Fruit fly (Drosophila melanogaster) ovary, adult (tissue): Measurements from ENCODE around the gene CG3402.
A peak's percentile ranks its signal among the peaks of the same experiment; 100 is the strongest.

Experiments used
- CG17801 ChIP-seq: fragments of 200-800 bp; optimal IDR thresholded peaks from 2 replicates; lab custom pipeline; 2019; ENCODE audit warnings: missing biosample characterization, mild to moderate bottlenecking, missing genetic modification characterization, moderate library complexity; ENCODE audit not compliant: partially characterized antibody

CG3402 gene

DNA sequence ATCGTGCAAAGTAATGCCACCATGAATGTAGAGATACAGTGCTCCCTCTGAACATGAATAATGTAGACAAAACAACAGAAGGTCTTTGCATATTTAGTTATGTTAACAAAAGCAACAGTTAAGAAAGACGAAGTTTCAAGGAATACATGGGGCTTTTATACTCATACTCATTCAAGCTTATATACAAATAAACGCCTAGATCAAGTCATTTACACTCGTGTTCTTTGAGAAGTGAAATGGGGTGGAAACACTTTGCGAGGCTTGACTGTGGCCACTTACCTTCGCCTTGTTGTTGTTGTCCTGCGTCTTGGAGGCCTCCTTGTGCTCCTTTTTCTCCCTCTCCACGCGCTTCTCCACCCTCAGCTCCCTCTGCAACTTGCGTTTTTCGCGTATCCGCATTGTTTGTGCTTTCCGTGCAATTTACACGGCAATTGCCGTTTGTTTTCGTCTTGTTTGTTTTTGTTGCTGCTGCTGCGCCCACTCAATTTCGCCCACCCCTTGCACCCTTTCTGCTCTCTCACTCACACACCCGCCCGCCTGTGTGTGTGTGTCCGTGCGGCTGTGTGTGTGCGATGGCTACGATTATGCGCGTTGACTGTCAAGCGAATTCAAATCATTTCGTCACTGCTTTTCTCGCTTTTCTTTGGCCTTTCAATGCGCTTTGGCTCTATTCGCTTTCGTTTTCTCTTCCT is 32.2 kb upstream of the CG3402 start:
- TF ChIP-seq CG17801 (GFP tag; lab: Kevin White, UChicago): no peak

DNA sequence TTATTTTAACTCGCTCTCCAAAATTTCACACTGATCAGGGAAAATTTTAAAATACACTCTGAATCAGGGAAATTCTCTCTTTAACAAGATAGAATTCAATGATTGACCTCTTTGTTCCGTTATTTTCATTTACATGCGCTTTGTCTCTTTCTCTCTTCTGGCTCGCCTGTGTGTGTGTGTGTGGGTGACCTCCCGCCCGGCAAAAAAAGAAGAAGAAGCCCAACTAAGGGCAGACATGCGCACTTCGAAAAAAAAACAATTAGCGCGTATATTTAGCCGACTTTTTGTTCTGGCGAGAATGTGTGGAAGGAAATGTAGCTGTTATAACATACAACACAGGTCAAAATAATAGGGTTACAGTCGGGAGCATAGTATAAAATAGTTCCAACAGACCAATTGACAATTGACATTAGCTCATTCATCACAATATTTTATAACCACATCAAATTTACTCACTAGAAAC is 29.8 kb upstream of the CG3402 start, which contains the start of gene CG3386:
Gene CG3386 (minus strand): TSS at position 51 of the 463 bp plus-strand sequence.
- no peak for TF ChIP-seq CG17801 (GFP tag; lab: Kevin White, UChicago)

DNA sequence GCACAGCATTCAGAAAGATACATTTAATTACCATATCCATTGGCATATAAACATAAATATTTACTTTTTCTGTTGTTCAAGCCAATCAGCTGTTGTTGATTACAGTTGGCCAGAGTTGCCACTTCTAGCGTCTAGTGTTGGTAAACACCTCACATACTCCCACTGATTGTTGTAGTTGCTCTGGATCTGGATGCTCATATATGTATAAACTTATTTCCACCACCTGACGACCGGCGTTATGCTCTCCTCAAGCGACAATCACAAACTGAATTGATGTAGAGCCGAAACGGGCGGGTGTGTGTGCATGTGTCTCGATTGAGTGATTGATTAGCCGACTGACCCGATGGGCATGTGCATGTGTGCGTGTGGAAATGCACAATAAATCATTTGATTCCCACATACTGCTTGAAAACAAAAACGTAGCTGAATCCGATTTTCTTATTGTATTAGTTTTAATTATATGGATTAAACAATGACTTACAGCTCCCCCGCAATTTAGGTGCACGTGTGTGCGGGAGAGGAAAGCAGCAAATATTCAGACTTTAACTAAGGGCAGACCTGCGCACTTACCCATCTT is 29.2 kb upstream of the CG3402 start:
- TF ChIP-seq CG17801 (GFP tag; lab: Kevin White, UChicago): peak; percentile 49

DNA sequence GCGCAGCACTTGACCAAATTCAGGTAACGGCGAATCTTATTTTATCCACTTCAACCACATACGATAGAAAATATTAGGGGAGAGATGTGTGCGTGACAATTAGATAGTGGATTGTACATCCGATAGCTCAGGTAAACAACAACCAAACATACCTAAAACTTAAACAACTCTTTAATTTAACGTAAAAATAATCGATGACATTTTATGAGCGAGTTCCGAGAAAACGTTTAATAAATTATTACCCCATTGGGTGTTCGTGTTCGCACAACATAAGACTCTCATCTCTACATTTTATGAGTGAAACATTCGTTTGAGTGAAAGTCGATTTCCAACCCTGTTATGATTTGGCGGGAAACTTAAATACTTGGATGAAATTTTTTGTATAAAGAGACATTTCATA is 27.6 kb upstream of the CG3402 start, which contains the start of gene CG17129:
Gene CG17129 (minus strand): TSS at position 69 of the 400 bp plus-strand sequence.
- TF ChIP-seq CG17801 (GFP tag; lab: Kevin White, UChicago): peak; percentile 70

DNA sequence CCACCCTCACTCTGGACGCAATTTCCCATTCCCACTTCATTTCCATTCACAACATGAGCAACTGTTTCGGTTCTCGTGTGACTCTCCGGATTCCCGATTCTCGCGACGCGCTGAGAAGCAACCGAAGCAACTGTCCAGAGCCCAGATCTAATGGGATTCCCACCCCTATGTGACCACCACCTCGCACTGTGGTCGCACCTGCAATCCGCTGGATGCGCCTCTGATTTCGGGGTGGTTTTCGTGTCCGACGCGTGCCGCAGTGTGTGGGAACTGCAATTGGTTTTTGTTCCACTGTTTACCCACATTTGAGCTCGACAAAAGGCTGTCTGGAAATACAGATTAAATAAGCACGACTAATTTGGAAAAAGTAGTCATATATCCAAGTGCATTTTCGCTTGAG is 23.2 kb upstream of the CG3402 start:
- TF ChIP-seq CG17801 (GFP tag; lab: Kevin White, UChicago): no peak

DNA sequence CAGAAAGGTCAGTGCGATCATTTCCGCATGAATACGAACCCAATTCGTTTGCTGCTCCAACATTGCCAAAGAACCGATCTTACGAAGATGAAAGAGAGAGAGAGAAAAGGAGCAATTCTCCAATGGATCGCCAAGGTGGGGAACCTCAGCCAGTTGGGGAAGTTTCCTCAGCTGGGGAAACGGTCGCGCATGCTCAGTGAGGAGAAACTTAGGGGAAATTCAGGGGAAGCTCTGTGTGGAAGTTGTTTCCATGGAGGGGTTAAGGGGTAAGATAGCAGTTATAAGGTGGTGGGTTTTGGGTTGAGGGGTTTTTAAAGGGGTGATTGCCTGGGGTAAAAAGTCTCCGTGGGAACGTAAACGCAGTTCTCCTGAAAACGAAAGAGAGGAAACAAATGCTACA is 20.6 kb upstream of the CG3402 start:
- TF ChIP-seq CG17801 (GFP tag; lab: Kevin White, UChicago): no peak

DNA sequence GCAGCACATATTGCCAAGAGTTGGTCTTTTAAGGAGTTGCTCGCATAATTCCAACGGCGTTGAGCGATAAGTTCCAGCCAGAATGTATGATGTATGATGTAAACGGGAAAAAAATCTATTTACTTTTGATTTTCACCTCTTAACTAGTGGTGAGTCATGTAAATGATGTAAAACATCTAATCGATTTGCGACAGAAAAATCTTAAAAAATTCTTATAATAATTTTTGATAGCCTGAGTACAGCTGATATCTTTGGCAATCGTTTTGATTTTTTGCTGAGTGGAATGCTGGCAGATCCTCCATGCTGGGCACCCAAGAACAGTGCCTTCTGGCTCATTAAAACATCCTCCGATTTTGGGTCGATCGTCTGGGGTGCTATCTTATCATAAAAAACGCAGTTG is 13.9 kb upstream of the CG3402 start:
- no peak for TF ChIP-seq CG17801 (GFP tag; lab: Kevin White, UChicago)

DNA sequence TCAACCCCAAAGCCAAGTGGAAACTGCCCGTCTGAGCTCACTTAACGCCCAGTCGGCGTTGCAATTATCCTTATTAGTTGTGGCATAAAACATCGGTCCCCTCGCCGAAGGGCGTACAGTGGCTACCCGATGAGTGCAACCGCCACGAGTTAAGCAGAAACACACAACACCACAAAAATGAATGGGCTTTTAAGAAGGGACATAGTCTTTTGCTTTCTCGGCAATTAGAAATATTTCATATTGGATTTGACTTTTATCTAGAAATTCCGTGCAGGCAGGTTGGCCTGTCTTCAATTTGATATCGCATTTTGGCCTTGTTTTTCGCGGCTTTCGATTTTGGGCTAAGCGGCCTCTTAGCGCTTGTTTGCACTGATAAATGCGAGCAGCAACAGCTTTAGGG is 11.2 kb upstream of the CG3402 start:
- TF ChIP-seq CG17801 (GFP tag; lab: Kevin White, UChicago): no peak

DNA sequence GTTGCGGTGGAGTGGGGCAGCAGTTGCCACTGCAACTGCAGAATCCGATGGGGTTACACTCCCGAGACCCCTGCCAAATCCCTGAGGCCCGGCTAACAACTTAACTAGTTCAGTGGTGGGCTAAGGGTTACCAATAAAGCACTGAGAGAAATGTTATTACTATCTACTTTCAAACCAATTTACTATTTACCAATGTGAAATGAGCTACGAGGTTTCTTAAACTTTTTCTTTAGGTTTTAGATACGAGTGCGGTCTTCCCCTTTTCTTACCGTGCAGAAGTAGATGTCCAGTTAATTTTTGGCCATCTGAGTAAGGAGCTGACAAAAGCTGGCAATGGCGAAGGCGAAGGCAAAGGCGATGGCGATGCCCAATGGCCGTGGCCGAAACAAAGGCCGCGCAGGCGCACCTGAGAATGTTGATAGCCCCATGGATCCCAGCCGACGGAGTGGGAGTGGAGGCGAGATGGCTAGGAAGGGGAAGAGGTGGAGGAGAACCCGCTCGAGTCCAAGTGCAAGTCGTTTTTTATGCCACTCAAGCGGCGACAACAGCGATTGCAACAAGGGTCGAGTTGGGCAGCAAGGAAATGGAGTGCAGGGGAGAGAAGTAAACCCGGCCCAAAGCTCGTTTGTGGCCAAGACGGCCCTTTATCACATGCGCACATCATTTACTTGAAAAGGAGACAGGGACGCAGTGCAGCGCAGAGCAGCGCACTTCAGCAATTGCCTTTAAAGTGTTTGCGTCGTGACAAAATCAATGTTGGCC is 7.8 kb upstream of the CG3402 start:
- TF ChIP-seq CG17801 (GFP tag; lab: Kevin White, UChicago): no peak

DNA sequence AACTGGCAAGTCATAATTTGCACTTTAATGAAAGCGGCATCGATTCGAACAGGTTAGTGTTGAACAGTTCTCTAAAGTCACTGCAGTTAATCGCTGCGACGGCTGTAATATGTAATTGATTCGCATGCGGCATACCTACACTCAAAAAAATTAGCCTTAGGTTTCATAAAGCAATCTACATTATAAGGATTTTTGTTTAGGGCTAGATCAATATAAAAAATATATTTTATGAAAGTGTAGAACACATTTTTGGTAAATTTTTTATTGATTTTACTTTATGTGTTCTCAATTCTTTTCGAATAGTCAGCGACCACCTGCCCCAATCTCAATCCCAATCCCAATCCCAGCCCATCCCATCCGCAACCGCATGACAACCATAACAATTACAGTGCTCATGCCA is 5.6 kb upstream of the CG3402 start:
- no peak for TF ChIP-seq CG17801 (GFP tag; lab: Kevin White, UChicago)

DNA sequence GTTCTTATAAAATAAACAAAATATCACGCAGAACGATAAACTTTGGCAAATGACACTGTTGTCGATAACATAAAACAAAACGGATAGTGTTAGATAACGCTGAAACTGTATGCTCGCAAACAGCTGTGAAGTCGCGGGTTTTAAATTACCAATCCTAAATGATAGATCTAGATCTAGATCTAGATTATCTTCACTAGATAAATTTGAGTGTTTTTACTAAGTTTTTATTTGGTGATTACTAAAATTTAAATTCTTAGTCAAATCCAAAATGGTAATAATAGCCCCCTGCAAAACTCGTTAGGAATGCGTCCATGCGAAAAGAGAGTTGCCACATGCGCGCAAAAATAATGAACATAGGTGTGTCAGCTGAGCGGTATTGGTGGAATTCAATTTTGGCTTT is 1.3 kb upstream of the CG3402 start, which contains the start of the genes MED30 and Rev1:
Gene MED30 (minus strand): TSS at position 71 of the 400 bp plus-strand sequence.
Gene Rev1 (plus strand): TSS at position 345 of the 400 bp plus-strand sequence.
- TF ChIP-seq CG17801 (GFP tag; lab: Kevin White, UChicago): peak; percentile 95

DNA sequence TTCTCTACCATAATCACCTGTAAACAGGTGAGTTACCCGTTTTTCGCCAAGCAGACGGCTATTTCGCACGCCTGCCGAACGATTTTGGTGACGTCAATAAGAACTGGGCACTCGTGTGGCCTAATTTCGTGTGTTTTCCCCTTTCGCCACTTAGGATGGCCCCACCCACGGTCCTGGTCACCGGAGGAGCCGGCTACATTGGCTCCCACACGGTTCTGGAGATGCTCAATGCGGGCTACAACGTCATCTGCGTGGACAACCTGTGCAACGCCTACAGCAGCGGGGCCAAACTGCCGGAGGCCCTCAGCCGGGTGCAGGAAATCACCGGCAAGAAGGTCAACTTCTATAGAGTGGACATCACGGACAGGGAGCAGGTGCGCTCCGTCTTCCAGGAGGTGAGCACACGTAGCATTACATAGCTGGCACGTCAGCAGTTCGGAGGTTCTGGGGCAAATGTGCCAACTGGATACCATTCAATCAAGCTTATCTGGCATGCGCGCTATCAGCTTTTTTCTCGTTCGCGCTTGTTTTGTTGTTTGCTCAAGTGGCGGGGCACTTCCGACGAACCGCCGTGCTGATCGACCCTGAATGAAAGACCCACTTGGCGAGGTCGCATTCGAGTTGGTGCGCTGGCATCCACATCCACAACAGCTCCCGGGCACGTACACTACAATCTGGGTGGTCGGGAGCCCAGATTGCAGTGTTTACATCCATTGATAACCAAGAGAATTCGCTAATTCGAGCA is 3.5 kb downstream of the CG3402 start:
- no peak for TF ChIP-seq CG17801 (GFP tag; lab: Kevin White, UChicago)

DNA sequence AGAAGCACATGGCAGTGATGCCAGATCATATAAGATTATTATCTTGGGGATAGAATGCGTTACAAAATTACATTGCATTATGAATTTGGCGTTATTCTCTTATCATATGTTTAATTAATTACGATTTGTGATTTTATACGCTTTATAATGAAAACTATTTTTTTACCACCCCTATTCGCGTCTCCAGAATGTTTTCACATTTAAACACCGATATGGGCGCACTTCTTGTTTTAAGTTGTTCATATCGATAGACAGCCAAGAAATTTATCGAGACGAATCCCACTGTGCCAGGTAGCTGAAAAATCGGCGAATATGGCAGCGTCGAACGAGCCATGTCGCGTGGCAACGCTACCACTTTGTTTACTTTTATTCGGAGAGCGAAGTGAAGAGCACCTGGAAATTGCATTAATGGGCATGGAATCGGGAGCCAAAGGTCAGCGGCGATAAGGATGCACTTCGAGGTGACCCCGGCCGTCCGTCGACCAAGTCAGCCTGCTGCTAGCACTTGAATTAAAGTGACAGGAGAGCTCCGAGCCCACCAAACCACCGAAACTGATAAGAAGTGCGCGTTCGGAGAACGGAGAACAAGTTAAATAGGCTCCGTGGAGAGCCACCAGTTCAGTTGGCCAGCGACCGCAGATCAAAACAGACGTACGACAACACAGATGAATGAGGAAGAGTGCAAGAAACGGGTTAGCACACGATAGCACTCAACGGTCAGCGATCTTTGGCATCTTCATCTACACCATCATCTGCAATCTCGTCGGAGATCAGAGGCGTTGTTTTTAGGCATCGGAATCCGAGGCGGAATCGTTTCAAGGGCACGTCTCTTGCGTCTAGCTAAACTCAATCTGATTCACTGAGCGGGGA is 4.3 kb downstream of the CG3402 start, which contains the start of gene Gale:
Gene Gale (plus strand): TSS at position 401 of the 870 bp plus-strand sequence.
- no peak for TF ChIP-seq CG17801 (GFP tag; lab: Kevin White, UChicago)
